Worm (Caenorhabditis elegans): ENCODE measurements around the gene col-161.

Gene col-161

ce11 chrV:13335883-13336419 lies 18.1 kb upstream of the col-161 start, which contains the start of gene C50B6.9:
Gene C50B6.9 (plus strand): TSS chrV:13336369.
- no peak for TF ChIP-seq nhr-76 (tag; optimal IDR thresholded peaks at IDR 0.05)
- TF ChIP-seq egl-27 (tag; optimal IDR thresholded peaks at IDR 0.05), result no peak
- TF ChIP-seq ama-1 (optimal IDR thresholded peaks at IDR 0.05), result no peak
- no peak for TF ChIP-seq ztf-11 (tag; optimal IDR thresholded peaks at IDR 0.05)

- TF ChIP-seq ceh-16 (tag; optimal IDR thresholded peaks at IDR 0.05) (no peak), nhr-25 (tag; optimal IDR thresholded peaks at IDR 0.05) (no peak), tbx-2 (tag; optimal IDR thresholded peaks at IDR 0.05) (no peak), fos-1 (tag; optimal IDR thresholded peaks at IDR 0.05) (no peak), pha-4 (tag; optimal IDR thresholded peaks at IDR 0.05) (no peak), snpc-4 (tag; optimal IDR thresholded peaks at IDR 0.05) (no peak), fkh-2 (tag; optimal IDR thresholded peaks at IDR 0.05) (no peak), fkh-10 (GFP tag; optimal IDR thresholded peaks at IDR 0.05) (no peak), nhr-12 (tag; optimal IDR thresholded peaks at IDR 0.05) (no peak), nhr-23 (tag; optimal IDR thresholded peaks at IDR 0.05) (no peak), ceh-28 (tag; optimal IDR thresholded peaks at IDR 0.05) (no peak), hmg-11 (tag; optimal IDR thresholded peaks at IDR 0.05) (no peak), lin-39 (tag; optimal IDR thresholded peaks at IDR 0.05) (no peak), egl-5 (tag; optimal IDR thresholded peaks at IDR 0.05) (no peak), skn-1 (tag; optimal IDR thresholded peaks at IDR 0.05) (no peak), unc-39 (tag; optimal IDR thresholded peaks at IDR 0.05) (no peak), ztf-4 (tag; optimal IDR thresholded peaks at IDR 0.05) (no peak), elt-3 (tag; optimal IDR thresholded peaks at IDR 0.05) (no peak), aly-2 (tag; optimal IDR thresholded peaks at IDR 0.05) (no peak), nhr-76 (tag; optimal IDR thresholded peaks at IDR 0.05) (no peak)
Measured at ce11 chrV:13334447-13334846, 16.6 kb upstream of the col-161 start.

ce11 chrV:13333386-13334180 lies 15.8 kb upstream of the col-161 start, which contains the start of gene nhr-168:
Gene nhr-168 (minus strand): TSS chrV:13333871.
- TF ChIP-seq nhr-23 (tag; optimal IDR thresholded peaks at IDR 0.05), result peak; percentile 52
- peak; percentile 96 for TF ChIP-seq elt-1 (tag; optimal IDR thresholded peaks at IDR 0.05)
- TF ChIP-seq sea-2 (GFP tag; optimal IDR thresholded peaks at IDR 0.05), result no peak
- TF ChIP-seq jun-1 (tag; optimal IDR thresholded peaks at IDR 0.05), result peak; percentile 34
- TF ChIP-seq mdl-1 (tag; optimal IDR thresholded peaks at IDR 0.05), result no peak
- TF ChIP-seq fkh-10 (GFP tag; optimal IDR thresholded peaks at IDR 0.05), result no peak
- peak; percentile 28 for TF ChIP-seq nhr-25 (tag; optimal IDR thresholded peaks at IDR 0.05)
- no peak for TF ChIP-seq lin-15B (tag; optimal IDR thresholded peaks at IDR 0.05)
- TF ChIP-seq pha-4 (tag; optimal IDR thresholded peaks at IDR 0.05), result no peak
- TF ChIP-seq snpc-4 (tag; optimal IDR thresholded peaks at IDR 0.05), result no peak
- TF ChIP-seq aly-2 (tag; optimal IDR thresholded peaks at IDR 0.05), result no peak
- no peak for TF ChIP-seq eor-1 (tag; optimal IDR thresholded peaks at IDR 0.05)
- peak; percentile 68 for TF ChIP-seq pqm-1 (tag; optimal IDR thresholded peaks at IDR 0.05)
- peak; percentile 77 for TF ChIP-seq elt-2 (tag; optimal IDR thresholded peaks at IDR 0.05)
- TF ChIP-seq ceh-82 (tag; optimal IDR thresholded peaks at IDR 0.05), result no peak
- no peak for TF ChIP-seq fkh-2 (tag; optimal IDR thresholded peaks at IDR 0.05)
- TF ChIP-seq ZK546.5 (tag; optimal IDR thresholded peaks at IDR 0.05), result no peak

- no peak for TF ChIP-seq eor-1 (tag; optimal IDR thresholded peaks at IDR 0.05)
- no peak for TF ChIP-seq nhr-77 (tag; optimal IDR thresholded peaks at IDR 0.05)
- no peak for TF ChIP-seq lsy-12 (tag; optimal IDR thresholded peaks at IDR 0.05)
- no peak for TF ChIP-seq unc-62 (GFP tag; optimal IDR thresholded peaks at IDR 0.05)
Measured at ce11 chrV:13330919-13331318, 13.1 kb upstream of the col-161 start, which contains the start of gene nhr-129. Gene nhr-129 (minus strand): TSS chrV:13331019.

Data from whole organism, L3 larva.